Worm (Caenorhabditis elegans) whole organism, late embryonic: ENCODE results near the gene F54C8.6.

Experiments used
- C08G9.2 ChIP-seq: sonication (generic microtip); optimal IDR thresholded peaks from 2 replicates; lab custom pipeline; 2016; ENCODE audit warnings: mild to moderate bottlenecking, missing genetic modification characterization, moderate library complexity, missing compliant biosample characterization
- F13H6.1 ChIP-seq: sonication (generic microtip); optimal IDR thresholded peaks from 2 replicates; lab custom pipeline; 2016; ENCODE audit warnings: missing genetic modification characterization, missing compliant biosample characterization
- K09A11.1 ChIP-seq: sonication (generic microtip); optimal IDR thresholded peaks from 2 replicates; lab custom pipeline; 2017; ENCODE audit warnings: antibody characterized with exemption, mild to moderate bottlenecking, missing genetic modification characterization, missing compliant biosample characterization; ENCODE audit not compliant: insufficient read depth
- ahr-1 ChIP-seq: sonication (generic microtip); optimal IDR thresholded peaks from 2 replicates; lab custom pipeline; 2016; ENCODE audit warnings: missing genetic modification characterization, missing compliant biosample characterization
- ceh-14 ChIP-seq: sonication (generic microtip); optimal IDR thresholded peaks from 2 replicates; lab custom pipeline; 2016; ENCODE audit warnings: missing genotype, missing genetic modification characterization, missing compliant biosample characterization
- ceh-2 ChIP-seq: sonication (generic microtip); optimal IDR thresholded peaks from 2 replicates; lab custom pipeline; 2016; ENCODE audit warnings: missing genotype, missing genetic modification characterization, missing compliant biosample characterization
- ceh-22 ChIP-seq: sonication (generic microtip); optimal IDR thresholded peaks from 2 replicates; lab custom pipeline; 2017; ENCODE audit warnings: missing biosample characterization, missing genetic modification characterization
- ceh-24 ChIP-seq: sonication (generic microtip); optimal IDR thresholded peaks from 2 replicates; lab custom pipeline; 2016; ENCODE audit warnings: mild to moderate bottlenecking, missing genetic modification characterization, missing compliant biosample characterization
- ceh-30 ChIP-seq: fragments of 150-350 bp; optimal IDR thresholded peaks from 2 replicates; lab custom pipeline; 2014; ENCODE audit warnings: missing biosample characterization, missing genetic modification characterization
- ceh-34 ChIP-seq: sonication (generic microtip); optimal IDR thresholded peaks from 2 replicates; lab custom pipeline; 2016; ENCODE audit warnings: mild to moderate bottlenecking, missing genetic modification characterization, missing compliant biosample characterization
- ceh-45 ChIP-seq: fragments of 200-800 bp; sonication (Bioruptor generic); IDR thresholded peaks from 2 replicates; pipeline ENCODE4 v1.3.6; 2022; ENCODE audit warnings: missing genetic modification reagents, missing genetic modification characterization, missing compliant biosample characterization
- ceh-6 ChIP-seq: fragments of 200-800 bp; sonication (Bioruptor generic); optimal IDR thresholded peaks from 2 replicates; lab custom pipeline; 2018; ENCODE audit warnings: mild to moderate bottlenecking, missing genetic modification characterization, missing compliant biosample characterization
- che-1 ChIP-seq: sonication (generic microtip); optimal IDR thresholded peaks from 2 replicates; lab custom pipeline; 2016; ENCODE audit warnings: mild to moderate bottlenecking, missing genetic modification characterization, missing compliant biosample characterization
- dve-1 ChIP-seq: sonication (generic microtip); optimal IDR thresholded peaks from 2 replicates; lab custom pipeline; 2017; ENCODE audit warnings: antibody characterized with exemption, mild to moderate bottlenecking, missing genetic modification characterization, missing compliant biosample characterization
- elt-2 ChIP-seq: sonication (generic microtip); optimal IDR thresholded peaks from 2 replicates; lab custom pipeline; 2016; ENCODE audit warnings: missing genetic modification reagents, missing genetic modification characterization, missing compliant biosample characterization
- eyg-1 ChIP-seq: sonication (generic microtip); optimal IDR thresholded peaks from 2 replicates; lab custom pipeline; 2016; ENCODE audit warnings: missing genotype, missing genetic modification characterization, missing compliant biosample characterization
- fax-1 ChIP-seq: sonication (generic microtip); optimal IDR thresholded peaks from 2 replicates; lab custom pipeline; 2016; ENCODE audit warnings: missing genotype, missing genetic modification characterization, missing compliant biosample characterization
- fkh-6 ChIP-seq: sonication (generic microtip); optimal IDR thresholded peaks from 2 replicates; lab custom pipeline; 2016; ENCODE audit warnings: missing genetic modification characterization, missing compliant biosample characterization
- gmeb-2 ChIP-seq: sonication (generic microtip); optimal IDR thresholded peaks from 2 replicates; lab custom pipeline; 2016; ENCODE audit warnings: missing genetic modification characterization, inconsistent platforms, missing compliant biosample characterization
- hlh-15 ChIP-seq: sonication (generic microtip); optimal IDR thresholded peaks from 2 replicates; lab custom pipeline; 2016; ENCODE audit warnings: missing genetic modification characterization, missing compliant biosample characterization
- lim-6 ChIP-seq: sonication (generic microtip); optimal IDR thresholded peaks from 2 replicates; lab custom pipeline; 2016; ENCODE audit warnings: missing genetic modification characterization, missing compliant biosample characterization
- madf-2 ChIP-seq: sonication (generic microtip); optimal IDR thresholded peaks from 2 replicates; lab custom pipeline; 2017; ENCODE audit warnings: missing genetic modification characterization, missing compliant biosample characterization
- mec-3 ChIP-seq: sonication (generic microtip); optimal IDR thresholded peaks from 2 replicates; lab custom pipeline; 2016; ENCODE audit warnings: borderline replicate concordance, missing genetic modification characterization, missing compliant biosample characterization
- nfya-1 ChIP-seq: sonication (generic microtip); optimal IDR thresholded peaks from 2 replicates; lab custom pipeline; 2017; ENCODE audit warnings: missing genetic modification characterization, mild to moderate bottlenecking, missing compliant biosample characterization, antibody characterized with exemption, moderate library complexity
- nhr-11 ChIP-seq: fragments of 150-350 bp; optimal IDR thresholded peaks from 2 replicates; lab custom pipeline; 2014; ENCODE audit warnings: missing biosample characterization, missing genetic modification characterization
- pag-3 ChIP-seq: sonication (generic microtip); optimal IDR thresholded peaks from 2 replicates; lab custom pipeline; 2016; ENCODE audit warnings: missing compliant biosample characterization, missing genetic modification characterization, borderline replicate concordance
- pqm-1 ChIP-seq: sonication (generic microtip); optimal IDR thresholded peaks from 2 replicates; lab custom pipeline; 2016; ENCODE audit warnings: missing genetic modification characterization, missing compliant biosample characterization
- pros-1 ChIP-seq: fragments of 150-350 bp; optimal IDR thresholded peaks from 2 replicates; lab custom pipeline; 2014; ENCODE audit warnings: missing biosample characterization, missing genetic modification reagents, missing genetic modification characterization
- rnt-1 ChIP-seq: sonication (generic microtip); optimal IDR thresholded peaks from 2 replicates; lab custom pipeline; 2016; ENCODE audit warnings: missing genetic modification characterization, missing compliant biosample characterization
- sox-2 ChIP-seq: fragments of 200-800 bp; sonication (Bioruptor generic); IDR thresholded peaks from 2 replicates; pipeline ENCODE4 v1.3.6; 2022; ENCODE audit warnings: missing genetic modification reagents, missing genetic modification characterization, missing compliant biosample characterization
- syd-9 ChIP-seq: sonication (generic microtip); optimal IDR thresholded peaks from 2 replicates; lab custom pipeline; 2016; ENCODE audit warnings: mild to moderate bottlenecking, missing genetic modification characterization, moderate library complexity, missing compliant biosample characterization
- tbx-2 ChIP-seq: sonication (generic microtip); optimal IDR thresholded peaks from 2 replicates; lab custom pipeline; 2016; ENCODE audit warnings: missing genetic modification characterization, missing compliant biosample characterization
- tbx-7 ChIP-seq: sonication (generic microtip); optimal IDR thresholded peaks from 2 replicates; lab custom pipeline; 2016; ENCODE audit warnings: missing genotype, missing genetic modification characterization, missing compliant biosample characterization
- unc-42 ChIP-seq: sonication (generic microtip); optimal IDR thresholded peaks from 2 replicates; lab custom pipeline; 2016; ENCODE audit warnings: missing genotype, missing genetic modification characterization, missing compliant biosample characterization
- unc-55 ChIP-seq: sonication (generic microtip); optimal IDR thresholded peaks from 2 replicates; lab custom pipeline; 2017; ENCODE audit warnings: missing biosample characterization, missing genetic modification reagents, missing genetic modification characterization
- unc-86 ChIP-seq: sonication (generic microtip); optimal IDR thresholded peaks from 2 replicates; lab custom pipeline; 2016; ENCODE audit warnings: missing genetic modification characterization, missing compliant biosample characterization
- ztf-16 ChIP-seq: sonication (generic microtip); optimal IDR thresholded peaks from 2 replicates; lab custom pipeline; 2017; ENCODE audit warnings: missing genetic modification characterization, missing compliant biosample characterization

The F54C8.6 gene

DNA sequence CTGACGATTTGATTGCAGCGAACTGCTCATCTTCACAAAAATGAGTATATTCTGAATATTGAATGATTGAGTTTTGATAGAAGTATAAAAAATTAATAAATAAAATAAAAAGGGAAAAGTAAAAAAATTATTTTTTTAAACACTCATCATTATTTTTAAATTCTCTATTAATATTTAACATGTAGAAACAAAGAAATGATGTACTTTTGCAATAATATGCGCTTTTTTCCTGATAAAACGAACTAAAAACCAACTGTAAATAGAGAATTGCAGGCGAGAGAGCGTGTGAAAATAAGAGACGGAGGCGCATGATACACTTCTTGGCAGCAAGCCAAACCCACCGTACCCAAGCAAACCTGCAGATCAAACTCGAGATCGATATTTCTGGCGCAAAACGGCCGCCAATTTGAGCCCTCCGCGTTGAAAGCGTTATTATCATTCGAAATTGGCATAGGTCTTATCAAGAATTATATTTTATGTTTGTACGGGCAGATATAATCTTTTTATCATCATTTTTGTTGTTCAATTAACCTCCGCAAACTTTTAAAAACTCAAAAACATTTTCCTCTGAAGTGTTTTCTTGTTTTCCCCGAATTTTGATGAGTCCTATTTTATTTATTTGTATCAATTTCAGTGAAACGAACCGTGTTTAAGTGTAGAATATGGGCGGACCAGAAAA is 6.4 kb upstream of the F54C8.6 start, which contains the start of the genes rheb-1 and spk-1 (continued):
- TF ChIP-seq F13H6.1 (tag; lab: Kevin White, UChicago) (no peak), rnt-1 (tag; lab: Kevin White, UChicago) (no peak), unc-55 (GFP tag; lab: Kevin White, UChicago) (peak; percentile 52), hlh-15 (tag; lab: Kevin White, UChicago) (no peak), ceh-2 (tag; lab: Kevin White, UChicago) (no peak), tbx-2 (tag; lab: Kevin White, UChicago) (peak; percentile 58), lim-6 (no peak), mec-3 (tag; lab: Kevin White, UChicago) (no peak), fax-1 (tag; lab: Kevin White, UChicago) (no peak), sox-2 (GFP tag; lab: Robert Waterston, UW) (no peak), C08G9.2 (tag; lab: Kevin White, UChicago) (no peak), fkh-6 (no peak), ceh-22 (tag; lab: Kevin White, UChicago) (no peak), ceh-45 (GFP tag; lab: Robert Waterston, UW) (no peak), pqm-1 (tag; lab: Kevin White, UChicago) (peak; percentile 38), pag-3 (tag; lab: Kevin White, UChicago) (no peak), madf-2 (tag; lab: Kevin White, UChicago) (peak; percentile 28), unc-86 (tag; lab: Kevin White, UChicago) (no peak), che-1 (tag; lab: Kevin White, UChicago) (peak; percentile 34), elt-2 (tag; lab: Kevin White, UChicago) (peak; percentile 85), nhr-11 (tag; lab: Kevin White, UChicago) (no peak), ceh-6 (GFP tag; lab: Kevin White, UChicago) (no peak), ahr-1 (no peak), ztf-16 (no peak), gmeb-2 (no peak)

DNA sequence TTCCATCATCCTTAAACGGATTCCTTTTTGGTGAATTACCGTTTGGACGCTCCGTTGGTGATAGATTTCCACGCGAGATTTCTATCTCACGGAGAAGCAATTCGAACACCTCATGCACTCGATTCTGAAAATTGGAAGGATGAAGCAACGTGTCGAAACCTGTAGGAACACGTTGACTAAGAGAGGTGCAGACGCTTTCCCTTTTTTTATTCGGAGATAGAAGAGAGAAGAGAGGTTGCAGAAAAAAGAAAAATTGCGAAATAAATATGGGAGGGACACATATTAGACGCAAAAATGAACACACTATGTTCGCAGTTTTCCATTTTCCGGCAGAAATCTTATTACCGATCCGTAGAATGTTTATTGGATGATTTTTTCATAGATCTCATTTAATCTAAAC is 5.0 kb upstream of the F54C8.6 start:
- no peak for TF ChIP-seq nfya-1
- no peak for TF ChIP-seq eyg-1 (tag; lab: Kevin White, UChicago)

DNA sequence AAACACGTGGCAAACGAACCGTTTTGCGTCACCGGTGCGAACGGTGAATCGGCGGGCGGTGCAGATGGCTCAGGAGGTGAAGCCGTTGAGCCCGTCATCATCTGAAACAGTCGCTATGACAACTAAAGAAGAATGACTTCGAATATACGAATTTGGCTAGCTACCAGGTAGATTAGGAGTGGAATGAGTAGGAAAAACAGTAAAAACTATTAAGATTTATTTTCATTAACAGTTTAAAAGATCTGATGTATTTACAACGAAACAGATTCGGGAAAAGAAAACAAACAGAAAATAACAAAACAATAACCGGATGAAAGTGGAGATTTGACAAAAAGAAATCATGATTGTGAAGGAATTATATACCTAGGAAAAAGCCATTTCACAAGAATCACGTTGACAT is 4.2 kb upstream of the F54C8.6 start, which contains the start of gene F54C8.7:
Gene F54C8.7, minus strand, starts transcription at position 101 of the 400 bp plus-strand sequence.
- TF ChIP-seq mec-3 (tag; lab: Kevin White, UChicago) (no peak), ceh-30 (no peak), nhr-11 (tag; lab: Kevin White, UChicago) (no peak), unc-42 (tag; lab: Kevin White, UChicago) (no peak), K09A11.1 (tag; lab: Kevin White, UChicago) (no peak), fax-1 (tag; lab: Kevin White, UChicago) (no peak), ceh-14 (tag; lab: Kevin White, UChicago) (no peak), dve-1 (tag; lab: Kevin White, UChicago) (no peak), tbx-7 (no peak), C08G9.2 (tag; lab: Kevin White, UChicago) (no peak), syd-9 (tag; lab: Kevin White, UChicago) (no peak), sox-2 (GFP tag; lab: Robert Waterston, UW) (no peak), ceh-22 (tag; lab: Kevin White, UChicago) (no peak), ceh-24 (no peak), pros-1 (no peak), elt-2 (tag; lab: Kevin White, UChicago) (no peak), ceh-34 (tag; lab: Kevin White, UChicago) (no peak)
